Worm (Caenorhabditis elegans) whole organism, L3 larva: ENCODE measurements around the gene brp-1.

Experiments
- R02D3.7 ChIP-seq: fragments of 150-350 bp; optimal IDR thresholded peaks from 2 replicates; lab custom pipeline; 2014; ENCODE audit warnings: missing biosample characterization, missing genetic modification characterization
- aly-2 ChIP-seq: fragments of 150-350 bp; optimal IDR thresholded peaks from 2 replicates; lab custom pipeline; 2014; ENCODE audit warnings: missing biosample characterization, missing genetic modification characterization
- ama-1 ChIP-seq: fragments of 150-350 bp; optimal IDR thresholded peaks from 2 replicates; lab custom pipeline; 2018
- ceh-16 ChIP-seq: sonication (generic microtip); optimal IDR thresholded peaks from 2 replicates; lab custom pipeline; 2017; ENCODE audit warnings: missing biosample characterization, missing genetic modification characterization
- ceh-28 ChIP-seq: fragments of 150-350 bp; optimal IDR thresholded peaks from 2 replicates; lab custom pipeline; 2014; ENCODE audit warnings: missing biosample characterization, missing genetic modification reagents, missing genetic modification characterization
- ceh-82 ChIP-seq: fragments of 150-350 bp; optimal IDR thresholded peaks from 2 replicates; lab custom pipeline; 2014; ENCODE audit warnings: missing biosample characterization, missing genetic modification characterization
- ceh-9 ChIP-seq: sonication (generic microtip); optimal IDR thresholded peaks from 2 replicates; lab custom pipeline; 2018; ENCODE audit warnings: missing biosample characterization, missing genetic modification characterization
- egl-27 ChIP-seq: sonication (generic microtip); optimal IDR thresholded peaks from 4 replicates; lab custom pipeline; 2017; ENCODE audit warnings: missing biosample characterization, missing genetic modification reagents, missing genetic modification characterization
- elt-1 ChIP-seq: fragments of 150-350 bp; optimal IDR thresholded peaks from 2 replicates; lab custom pipeline; 2014; ENCODE audit warnings: missing biosample characterization, missing genetic modification characterization
- elt-2 ChIP-seq: sonication (generic microtip); optimal IDR thresholded peaks from 2 replicates; lab custom pipeline; 2016; ENCODE audit warnings: missing genetic modification reagents, mild to moderate bottlenecking, missing genetic modification characterization, missing compliant biosample characterization
- elt-3 ChIP-seq, 3 experiments: fragments of 150-350 bp in 1 of 3; sonication (generic microtip) in 2 of 3; optimal IDR thresholded peaks; 2 replicates in 2 of 3; 4 replicates in 1 of 3; lab custom pipeline; 2014 to 2017; ENCODE audit warnings: missing biosample characterization in 3 of 3, missing genetic modification characterization in 3 of 3
- fkh-10 ChIP-seq: sonication (generic microtip); optimal IDR thresholded peaks from 2 replicates; lab custom pipeline; 2017; ENCODE audit warnings: missing biosample characterization, missing genetic modification reagents, missing genetic modification characterization
- fos-1 ChIP-seq: fragments of 150-350 bp; optimal IDR thresholded peaks from 2 replicates; lab custom pipeline; 2014; ENCODE audit warnings: missing biosample characterization, missing genetic modification characterization
- hmg-11 ChIP-seq: sonication (generic microtip); optimal IDR thresholded peaks from 2 replicates; lab custom pipeline; 2016; ENCODE audit warnings: missing genetic modification characterization, missing compliant biosample characterization
- jun-1 ChIP-seq: fragments of 150-350 bp; optimal IDR thresholded peaks from 2 replicates; lab custom pipeline; 2014; ENCODE audit warnings: missing biosample characterization, missing genetic modification reagents, missing genetic modification characterization
- lin-15B ChIP-seq: fragments of 150-350 bp; optimal IDR thresholded peaks from 2 replicates; lab custom pipeline; 2014; ENCODE audit warnings: missing biosample characterization, missing genetic modification characterization
- lsy-12 ChIP-seq: sonication (generic microtip); optimal IDR thresholded peaks from 2 replicates; lab custom pipeline; 2016; ENCODE audit warnings: mild to moderate bottlenecking, missing genetic modification characterization, missing compliant biosample characterization
- mdl-1 ChIP-seq: fragments of 150-350 bp; optimal IDR thresholded peaks from 2 replicates; lab custom pipeline; 2014; ENCODE audit warnings: missing biosample characterization, missing genetic modification characterization
- mml-1 ChIP-seq: fragments of 150-350 bp; sonication (generic microtip); optimal IDR thresholded peaks from 3 replicates; lab custom pipeline; 2014; ENCODE audit warnings: missing biosample characterization, missing genetic modification characterization
- nfya-1 ChIP-seq: sonication (generic microtip); optimal IDR thresholded peaks from 2 replicates; lab custom pipeline; 2017; ENCODE audit warnings: missing genetic modification characterization, mild to moderate bottlenecking, missing compliant biosample characterization, antibody characterized with exemption, moderate library complexity; ENCODE audit not compliant: insufficient read depth
- nhr-12 ChIP-seq: fragments of 150-350 bp; optimal IDR thresholded peaks from 2 replicates; lab custom pipeline; 2014; ENCODE audit warnings: missing biosample characterization, missing genetic modification characterization
- nhr-23 ChIP-seq: fragments of 150-350 bp; optimal IDR thresholded peaks from 2 replicates; lab custom pipeline; 2014; ENCODE audit warnings: missing biosample characterization, missing genetic modification reagents, missing genetic modification characterization
- nhr-25 ChIP-seq: sonication (generic microtip); optimal IDR thresholded peaks from 2 replicates; lab custom pipeline; 2017; ENCODE audit warnings: missing biosample characterization, missing genetic modification characterization
- nhr-28 ChIP-seq: fragments of 150-350 bp; optimal IDR thresholded peaks from 2 replicates; lab custom pipeline; 2014; ENCODE audit warnings: missing biosample characterization, missing genetic modification characterization
- nhr-43 ChIP-seq: sonication (generic microtip); optimal IDR thresholded peaks from 2 replicates; lab custom pipeline; 2016; ENCODE audit warnings: mild to moderate bottlenecking, missing genetic modification characterization, missing compliant biosample characterization; ENCODE audit not compliant: poor library complexity, severe bottlenecking
- nhr-76 ChIP-seq: fragments of 150-350 bp; sonication (generic microtip); optimal IDR thresholded peaks from 5 replicates; lab custom pipeline; 2014; ENCODE audit warnings: missing biosample characterization, missing genetic modification characterization
- nhr-77 ChIP-seq: fragments of 150-350 bp; optimal IDR thresholded peaks from 2 replicates; lab custom pipeline; 2014; ENCODE audit warnings: missing biosample characterization, missing genetic modification characterization
- pha-4 ChIP-seq: fragments of 150-350 bp; optimal IDR thresholded peaks from 2 replicates; lab custom pipeline; 2014; ENCODE audit warnings: missing biosample characterization, missing genetic modification reagents, missing genetic modification characterization
- pqm-1 ChIP-seq: fragments of 150-350 bp; optimal IDR thresholded peaks from 2 replicates; lab custom pipeline; 2017; ENCODE audit warnings: missing biosample characterization, missing genetic modification characterization, inconsistent platforms
- sea-2 ChIP-seq: fragments of 150-350 bp; sonication (generic microtip); optimal IDR thresholded peaks from 4 replicates; lab custom pipeline; 2014; ENCODE audit warnings: missing biosample characterization, missing genetic modification reagents, missing genetic modification characterization
- skn-1 ChIP-seq: fragments of 150-350 bp; optimal IDR thresholded peaks from 2 replicates; lab custom pipeline; 2014; ENCODE audit warnings: missing biosample characterization, missing genetic modification characterization
- snpc-4 ChIP-seq: fragments of 150-350 bp; optimal IDR thresholded peaks from 2 replicates; lab custom pipeline; 2014; ENCODE audit warnings: missing biosample characterization, missing genetic modification characterization
- unc-62 ChIP-seq: fragments of 150-350 bp; sonication (generic microtip); optimal IDR thresholded peaks from 4 replicates; lab custom pipeline; 2014; ENCODE audit warnings: missing biosample characterization, missing genetic modification reagents, missing genetic modification characterization
- zag-1 ChIP-seq: fragments of 150-350 bp; optimal IDR thresholded peaks from 2 replicates; lab custom pipeline; 2014; ENCODE audit warnings: missing biosample characterization, missing genetic modification characterization
- ztf-11 ChIP-seq: fragments of 150-350 bp; optimal IDR thresholded peaks from 2 replicates; lab custom pipeline; 2014; ENCODE audit warnings: missing biosample characterization, missing genetic modification characterization
- ztf-4 ChIP-seq: fragments of 150-350 bp; optimal IDR thresholded peaks from 2 replicates; lab custom pipeline; 2014; ENCODE audit warnings: missing biosample characterization, missing genetic modification characterization

Gene brp-1

ce11 chrIII:11991654-11992292 lies 28.6 kb upstream of the brp-1 start:
- TF ChIP-seq nhr-76 (tag; lab: Kevin White, UChicago): no peak
- no peak for TF ChIP-seq ztf-11
- no peak for TF ChIP-seq unc-62 (GFP tag; lab: Kevin White, UChicago)
- TF ChIP-seq zag-1 (tag; lab: Kevin White, UChicago): no peak
- TF ChIP-seq lin-15B (tag; lab: Kevin White, UChicago): no peak
- no peak for TF ChIP-seq elt-3 (tag; optimal IDR thresholded peaks at IDR 0.05; lab: Kevin White, UChicago)
- no peak for TF ChIP-seq hmg-11
- TF ChIP-seq elt-2 (tag; lab: Kevin White, UChicago): no peak
- TF ChIP-seq lsy-12: no peak
- no peak for TF ChIP-seq fos-1 (tag; lab: Kevin White, UChicago)
- TF ChIP-seq skn-1 (tag; lab: Kevin White, UChicago): no peak
- no peak for TF ChIP-seq nhr-43 (tag; lab: Kevin White, UChicago)
- TF ChIP-seq elt-1 (tag; lab: Kevin White, UChicago): no peak
- TF ChIP-seq jun-1 (tag; lab: Kevin White, UChicago): no peak

- TF ChIP-seq ceh-9: no peak
- TF ChIP-seq nfya-1: peak; percentile 59
Observed at ce11 chrIII:11995783-11996182, 24.6 kb upstream of the brp-1 start.

ce11 chrIII:11999543-11999942 lies 20.8 kb upstream of the brp-1 start:
- TF ChIP-seq nhr-28 (tag; lab: Kevin White, UChicago): no peak

ce11 chrIII:12002850-12003249 lies 17.5 kb upstream of the brp-1 start, which contains the start of gene Y56A3A.33:
Gene Y56A3A.33, minus strand, starts transcription at chrIII:12002950.
- TF ChIP-seq lin-15B (tag; lab: Kevin White, UChicago) (no peak), nhr-23 (tag; lab: Kevin White, UChicago) (no peak), elt-3 (tag; optimal IDR thresholded peaks at IDR 0.05; lab: Kevin White, UChicago) (no peak), lsy-12 (no peak), egl-27 (tag; lab: Kevin White, UChicago) (no peak), nhr-12 (tag; lab: Kevin White, UChicago) (no peak), ceh-9 (no peak), elt-2 (tag; lab: Kevin White, UChicago) (no peak), ztf-4 (tag; lab: Kevin White, UChicago) (no peak), pqm-1 (tag; lab: Kevin White, UChicago) (no peak), nhr-76 (tag; lab: Kevin White, UChicago) (no peak), mml-1 (tag; lab: Kevin White, UChicago) (no peak), aly-2 (tag; lab: Kevin White, UChicago) (no peak), jun-1 (tag; lab: Kevin White, UChicago) (no peak), zag-1 (tag; lab: Kevin White, UChicago) (no peak), fkh-10 (GFP tag; lab: Kevin White, UChicago) (no peak), skn-1 (tag; lab: Kevin White, UChicago) (no peak)

- TF ChIP-seq R02D3.7 (tag; lab: Kevin White, UChicago) (no peak), ceh-28 (tag; lab: Kevin White, UChicago) (peak; percentile 63), nhr-76 (tag; lab: Kevin White, UChicago) (no peak), ceh-16 (no peak), ceh-82 (tag; lab: Kevin White, UChicago) (no peak), nhr-28 (tag; lab: Kevin White, UChicago) (no peak), mdl-1 (tag; lab: Kevin White, UChicago) (no peak), elt-1 (tag; lab: Kevin White, UChicago) (no peak), unc-62 (GFP tag; lab: Kevin White, UChicago) (peak; percentile 37), jun-1 (tag; lab: Kevin White, UChicago) (peak; percentile 90), hmg-11 (peak; percentile 9), sea-2 (GFP tag; lab: Kevin White, UChicago) (no peak), egl-27 (tag; lab: Kevin White, UChicago) (no peak), elt-2 (tag; lab: Kevin White, UChicago) (peak; percentile 93), ama-1 (no peak), nfya-1 (peak; percentile 63), nhr-12 (tag; lab: Kevin White, UChicago) (no peak), nhr-77 (tag; lab: Kevin White, UChicago) (no peak), elt-3 (tag; optimal IDR thresholded peaks at IDR 0.05; lab: Kevin White, UChicago) (peak in 1 of 3 experiments; percentile 48), snpc-4 (tag; lab: Kevin White, UChicago) (peak; percentile 17), pha-4 (tag; lab: Kevin White, UChicago) (peak; percentile 89), ztf-11 (no peak), pqm-1 (tag; lab: Kevin White, UChicago) (peak; percentile 89), lin-15B (tag; lab: Kevin White, UChicago) (peak; percentile 56), zag-1 (tag; lab: Kevin White, UChicago) (no peak), nhr-25 (tag; lab: Kevin White, UChicago) (peak; percentile 60), nhr-23 (tag; lab: Kevin White, UChicago) (peak; percentile 69)
Observed at ce11 chrIII:12003264-12003663, 17.1 kb upstream of the brp-1 start.
